Worm (Caenorhabditis elegans) whole organism, L4 larva: ENCODE results near the gene F58E2.4.

Experiments used
- lin-39 ChIP-seq: fragments of 150-350 bp; optimal IDR thresholded peaks from 2 replicates; lab custom pipeline; 2014; ENCODE audit warnings: missing biosample characterization, missing genetic modification reagents, missing genetic modification characterization
- pha-4 ChIP-seq, 2 experiments: fragments of 150-350 bp in 1 of 2; fragments of 200-800 bp in 1 of 2; sonication (Bioruptor generic) in 1 of 2; IDR thresholded peaks in 1 of 2; optimal IDR thresholded peaks in 1 of 2; 2 replicates each; pipeline versions ENCODE4 v1.3.6 to Lab custom; 2014 to 2022; ENCODE audit warnings: missing genetic modification characterization in 2 of 2, missing genetic modification reagents in 2 of 2, missing biosample characterization in 1 of 2, missing compliant biosample characterization in 1 of 2
- pqm-1 ChIP-seq: sonication (generic microtip); optimal IDR thresholded peaks from 2 replicates; lab custom pipeline; 2017; ENCODE audit warnings: missing biosample characterization, missing genetic modification characterization
- spr-1 ChIP-seq: sonication (generic microtip); optimal IDR thresholded peaks from 2 replicates; lab custom pipeline; 2016; ENCODE audit warnings: mild to moderate bottlenecking, missing genetic modification characterization, missing compliant biosample characterization
- zip-2 ChIP-seq: fragments of 150-350 bp; optimal IDR thresholded peaks from 2 replicates; lab custom pipeline; 2014; ENCODE audit warnings: missing biosample characterization, missing genetic modification characterization
- ztf-11 ChIP-seq: fragments of 150-350 bp; optimal IDR thresholded peaks from 2 replicates; lab custom pipeline; 2014; ENCODE audit warnings: missing biosample characterization, missing genetic modification characterization

ce11 chrIV:3469742-3470141 is 6.6 kb downstream of the F58E2.4 start, which contains the start of gene F58E2.2:
- TF ChIP-seq ztf-11 (tag; lab: Kevin White, UChicago): no peak
- no peak for TF ChIP-seq pqm-1 (tag; lab: Kevin White, UChicago)
- TF ChIP-seq pha-4 (GFP tag; IDR thresholded peaks at IDR 0.05; lab: Robert Waterston, UW): no peak
- no peak for TF ChIP-seq pha-4 (tag; optimal IDR thresholded peaks at IDR 0.05; lab: Kevin White, UChicago)
- no peak for TF ChIP-seq zip-2
- TF ChIP-seq lin-39 (tag; lab: Kevin White, UChicago): no peak
- TF ChIP-seq spr-1 (tag; lab: Kevin White, UChicago): no peak
